Worm (Caenorhabditis elegans) whole organism, L3 larva: ENCODE data around the gene glt-1.

Experiments
- aly-2 ChIP-seq: fragments of 150-350 bp; optimal IDR thresholded peaks from 2 replicates; lab custom pipeline; 2014; ENCODE audit warnings: missing biosample characterization, missing genetic modification characterization
- ceh-16 ChIP-seq: sonication (generic microtip); optimal IDR thresholded peaks from 2 replicates; lab custom pipeline; 2017; ENCODE audit warnings: missing biosample characterization, missing genetic modification characterization
- egl-5 ChIP-seq: fragments of 150-350 bp; optimal IDR thresholded peaks from 2 replicates; lab custom pipeline; 2017; ENCODE audit warnings: missing biosample characterization, missing genetic modification reagents, missing genetic modification characterization, inconsistent platforms
- elt-1 ChIP-seq: fragments of 150-350 bp; optimal IDR thresholded peaks from 2 replicates; lab custom pipeline; 2014; ENCODE audit warnings: missing biosample characterization, missing genetic modification characterization
- elt-2 ChIP-seq: sonication (generic microtip); optimal IDR thresholded peaks from 2 replicates; lab custom pipeline; 2016; ENCODE audit warnings: missing genetic modification reagents, mild to moderate bottlenecking, missing genetic modification characterization, missing compliant biosample characterization
- fkh-2 ChIP-seq: fragments of 150-350 bp; optimal IDR thresholded peaks from 2 replicates; lab custom pipeline; 2014; ENCODE audit warnings: missing biosample characterization, missing genetic modification reagents, missing genetic modification characterization
- jun-1 ChIP-seq: fragments of 150-350 bp; optimal IDR thresholded peaks from 2 replicates; lab custom pipeline; 2014; ENCODE audit warnings: missing biosample characterization, missing genetic modification reagents, missing genetic modification characterization
- mdl-1 ChIP-seq: fragments of 150-350 bp; optimal IDR thresholded peaks from 2 replicates; lab custom pipeline; 2014; ENCODE audit warnings: missing biosample characterization, missing genetic modification characterization
- nhr-11 ChIP-seq: fragments of 150-350 bp; optimal IDR thresholded peaks from 2 replicates; lab custom pipeline; 2014; ENCODE audit warnings: missing biosample characterization, missing genetic modification characterization
- nhr-23 ChIP-seq: fragments of 150-350 bp; optimal IDR thresholded peaks from 2 replicates; lab custom pipeline; 2014; ENCODE audit warnings: missing biosample characterization, missing genetic modification reagents, missing genetic modification characterization
- nhr-237 ChIP-seq: fragments of 150-350 bp; optimal IDR thresholded peaks from 2 replicates; lab custom pipeline; 2014; ENCODE audit warnings: missing biosample characterization, missing genetic modification characterization
- nhr-25 ChIP-seq: sonication (generic microtip); optimal IDR thresholded peaks from 2 replicates; lab custom pipeline; 2017; ENCODE audit warnings: missing biosample characterization, missing genetic modification characterization
- nhr-28 ChIP-seq: fragments of 150-350 bp; optimal IDR thresholded peaks from 2 replicates; lab custom pipeline; 2014; ENCODE audit warnings: missing biosample characterization, missing genetic modification characterization
- nhr-43 ChIP-seq: sonication (generic microtip); optimal IDR thresholded peaks from 2 replicates; lab custom pipeline; 2016; ENCODE audit warnings: mild to moderate bottlenecking, missing genetic modification characterization, missing compliant biosample characterization; ENCODE audit not compliant: poor library complexity, severe bottlenecking
- nhr-77 ChIP-seq: fragments of 150-350 bp; optimal IDR thresholded peaks from 2 replicates; lab custom pipeline; 2014; ENCODE audit warnings: missing biosample characterization, missing genetic modification characterization
- pha-4 ChIP-seq: fragments of 150-350 bp; optimal IDR thresholded peaks from 2 replicates; lab custom pipeline; 2014; ENCODE audit warnings: missing biosample characterization, missing genetic modification reagents, missing genetic modification characterization
- pqm-1 ChIP-seq: fragments of 150-350 bp; optimal IDR thresholded peaks from 2 replicates; lab custom pipeline; 2017; ENCODE audit warnings: missing biosample characterization, missing genetic modification characterization, inconsistent platforms
- sea-2 ChIP-seq: fragments of 150-350 bp; sonication (generic microtip); optimal IDR thresholded peaks from 4 replicates; lab custom pipeline; 2014; ENCODE audit warnings: missing biosample characterization, missing genetic modification reagents, missing genetic modification characterization
- skn-1 ChIP-seq: fragments of 150-350 bp; optimal IDR thresholded peaks from 2 replicates; lab custom pipeline; 2014; ENCODE audit warnings: missing biosample characterization, missing genetic modification characterization
- snpc-4 ChIP-seq: fragments of 150-350 bp; optimal IDR thresholded peaks from 2 replicates; lab custom pipeline; 2014; ENCODE audit warnings: missing biosample characterization, missing genetic modification characterization

glt-1 gene

ce11 chrX:3542242-3542641, 46.4 kb downstream of the glt-1 start, which contains the start of gene rgs-7:
rgs-7 (plus strand) TSS chrX:3542542.
- TF ChIP-seq ceh-16 (tag; lab: Kevin White, UChicago), result no peak
- no peak for TF ChIP-seq nhr-11
- TF ChIP-seq nhr-77, result no peak
- no peak for TF ChIP-seq nhr-43
- TF ChIP-seq nhr-237 (tag; lab: Kevin White, UChicago), result no peak
- TF ChIP-seq snpc-4 (tag; lab: Kevin White, UChicago), result no peak
- TF ChIP-seq pha-4 (tag; lab: Kevin White, UChicago), result no peak
- TF ChIP-seq nhr-25 (tag; lab: Kevin White, UChicago), result no peak
- TF ChIP-seq nhr-23 (tag; lab: Kevin White, UChicago), result no peak
- no peak for TF ChIP-seq nhr-28 (tag; lab: Kevin White, UChicago)
- TF ChIP-seq sea-2, result no peak
- TF ChIP-seq egl-5, result no peak
- TF ChIP-seq jun-1 (tag; lab: Kevin White, UChicago), result no peak

DNA sequence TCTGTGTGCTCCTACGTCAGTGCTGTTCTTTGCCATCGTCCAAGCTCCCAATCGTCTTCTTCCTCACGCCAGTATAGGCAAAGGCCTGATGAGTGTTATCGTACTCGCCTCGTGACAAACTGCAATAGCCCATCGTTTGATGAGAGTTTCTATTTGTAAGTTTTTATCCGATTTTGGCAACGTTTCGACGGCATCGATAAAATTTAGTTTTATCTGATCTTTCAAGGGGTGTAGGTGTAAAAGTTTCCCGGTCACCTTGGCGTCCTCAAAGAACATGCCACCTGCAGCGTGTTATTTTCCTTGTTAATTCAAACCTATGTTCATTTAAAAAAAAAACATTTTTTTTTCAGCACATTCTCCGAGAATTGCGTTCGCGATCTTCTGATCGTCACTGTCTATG, 51.3 kb downstream of the glt-1 start:
- peak; percentile 73 for TF ChIP-seq elt-1 (tag; lab: Kevin White, UChicago)
- no peak for TF ChIP-seq ceh-16 (tag; lab: Kevin White, UChicago)
- peak; percentile 32 for TF ChIP-seq nhr-25 (tag; lab: Kevin White, UChicago)

- TF ChIP-seq skn-1 (tag; lab: Kevin White, UChicago) (no peak), elt-2 (tag; lab: Kevin White, UChicago) (peak; percentile 31)
Measured at ce11 chrX:3547828-3548227, 52.0 kb downstream of the glt-1 start.

- TF ChIP-seq pqm-1 (peak; percentile 85), mdl-1 (tag; lab: Kevin White, UChicago) (no peak), fkh-2 (tag; lab: Kevin White, UChicago) (no peak), elt-2 (tag; lab: Kevin White, UChicago) (peak; percentile 68), aly-2 (tag; lab: Kevin White, UChicago) (no peak)
Measured at ce11 chrX:3548716-3549115, 52.9 kb downstream of the glt-1 start.
